Worm (Caenorhabditis elegans) whole organism, L1 larva: Measurements from ENCODE around the gene Y22D7AL.6.

ENCODE experiments used
- F16B12.6 ChIP-seq: fragments of 150-350 bp; optimal IDR thresholded peaks from 2 replicates; lab custom pipeline; 2014; ENCODE audit warnings: missing biosample characterization, missing genetic modification characterization
- pax-3 ChIP-seq: fragments of 200-800 bp; sonication (Bioruptor generic); optimal IDR thresholded peaks from 2 replicates; lab custom pipeline; 2018; ENCODE audit warnings: mild to moderate bottlenecking, missing genetic modification characterization, moderate library complexity, missing compliant biosample characterization
- unc-62 ChIP-seq: fragments of 150-350 bp; optimal IDR thresholded peaks from 2 replicates; lab custom pipeline; 2014; ENCODE audit warnings: missing biosample characterization, missing genetic modification reagents, missing genetic modification characterization
- ztf-11 ChIP-seq, 2 experiments: sonication (generic microtip); optimal IDR thresholded peaks; 2 replicates each; lab custom pipeline; 2016 to 2017; ENCODE audit warnings: missing genetic modification characterization in 2 of 2, missing biosample characterization in 1 of 2, missing compliant biosample characterization in 1 of 2

ce11 chrIII:1621330-1621729 lies 16.6 kb downstream of the Y22D7AL.6 start:
- TF ChIP-seq ztf-11 (tag; optimal IDR thresholded peaks at IDR 0.05; lab: Kevin White, UChicago) (no peak), F16B12.6 (tag; lab: Kevin White, UChicago) (no peak), unc-62 (GFP tag; lab: Kevin White, UChicago) (no peak), pax-3 (no peak)
